Worm (Caenorhabditis elegans) whole organism, young adult: ENCODE data around the gene C17H12.5.

ENCODE experiments used
- F23B12.7 ChIP-seq: sonication (generic microtip); optimal IDR thresholded peaks from 2 replicates; lab custom pipeline; 2017; ENCODE audit warnings: missing genetic modification characterization, mild to moderate bottlenecking, missing compliant biosample characterization, antibody characterized with exemption, moderate library complexity; ENCODE audit not compliant: insufficient read depth
- T07F8.4 ChIP-seq: sonication (generic microtip); optimal IDR thresholded peaks from 2 replicates; lab custom pipeline; 2016; ENCODE audit warnings: mild to moderate bottlenecking, missing genetic modification characterization, moderate library complexity, missing compliant biosample characterization
- ama-1 ChIP-seq, 3 experiments: fragments of 150-350 bp in 1 of 3; sonication (generic microtip) in 2 of 3; optimal IDR thresholded peaks; 2 replicates each; lab custom pipeline; 2014 to 2018; ENCODE audit warnings: missing biosample characterization in 2 of 3, missing genetic modification characterization in 2 of 3, missing genetic modification reagents in 2 of 3
- atf-7 ChIP-seq: sonication (generic microtip); optimal IDR thresholded peaks from 2 replicates; lab custom pipeline; 2017; ENCODE audit warnings: mild to moderate bottlenecking, missing genetic modification characterization, missing compliant biosample characterization
- hsf-1 ChIP-seq: fragments of 200-800 bp; sonication (Bioruptor generic); IDR thresholded peaks from 2 replicates; pipeline ENCODE4 v1.3.6; 2022; ENCODE audit warnings: missing genetic modification reagents, missing genetic modification characterization, missing compliant biosample characterization
- nhr-90 ChIP-seq: sonication (generic microtip); optimal IDR thresholded peaks from 2 replicates; lab custom pipeline; 2016; ENCODE audit warnings: missing genotype, mild to moderate bottlenecking, missing genetic modification characterization, missing compliant biosample characterization
- snpc-4 ChIP-seq, 5 experiments: fragments of 150-350 bp in 1 of 5; sonication (generic microtip) in 4 of 5; optimal IDR thresholded peaks; 2 replicates each; lab custom pipeline; 2014 to 2018; ENCODE audit warnings: missing genetic modification characterization in 5 of 5, missing biosample characterization in 3 of 5, antibody characterized with exemption in 2 of 5, mild to moderate bottlenecking in 2 of 5, missing compliant biosample characterization in 2 of 5, missing genotype in 2 of 5, moderate library complexity in 2 of 5, missing genetic modification reagents in 1 of 5
- unc-130 ChIP-seq: sonication (generic microtip); optimal IDR thresholded peaks from 2 replicates; lab custom pipeline; 2016; ENCODE audit warnings: missing genetic modification reagents, missing genetic modification characterization, missing compliant biosample characterization

DNA sequence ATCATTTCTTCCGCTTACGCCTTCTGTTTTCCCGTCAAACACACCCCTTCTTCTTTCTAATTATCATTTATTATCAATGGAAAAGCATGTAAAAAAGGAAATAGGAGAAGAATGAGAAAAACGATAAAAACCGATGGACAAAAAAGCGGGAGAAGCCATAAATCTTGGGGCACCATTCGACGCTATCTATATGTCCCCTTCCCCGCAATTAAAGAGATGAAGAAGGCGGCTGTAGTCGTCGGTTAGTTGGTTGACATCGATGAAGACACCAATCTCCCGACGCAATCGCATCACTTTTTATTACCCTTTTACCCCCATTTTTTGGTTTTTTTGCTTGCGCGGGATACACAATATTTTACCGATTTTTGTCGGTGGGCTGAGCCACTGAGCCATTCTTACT is 16.2 kb upstream of the C17H12.5 start:
- no peak for TF ChIP-seq T07F8.4
- no peak for TF ChIP-seq ama-1 (optimal IDR thresholded peaks at IDR 0.05; lab: Kevin White, UChicago)
- no peak for TF ChIP-seq ama-1 (GFP tag; optimal IDR thresholded peaks at IDR 0.05; lab: Kevin White, UChicago)
- no peak for TF ChIP-seq nhr-90 (tag; lab: Kevin White, UChicago)
- TF ChIP-seq F23B12.7 (tag; lab: Kevin White, UChicago): no peak
- no peak for TF ChIP-seq unc-130
- no peak for TF ChIP-seq snpc-4 (GFP tag; optimal IDR thresholded peaks at IDR 0.05; lab: Kevin White, UChicago)
- no peak for TF ChIP-seq snpc-4 (tag; optimal IDR thresholded peaks at IDR 0.05; lab: Kevin White, UChicago)
- no peak for TF ChIP-seq hsf-1 (GFP tag; lab: Robert Waterston, UW)
- TF ChIP-seq atf-7 (tag; lab: Kevin White, UChicago): no peak
